Fruit fly (Drosophila melanogaster) Kc167 (cell line): ENCODE data around the gene CG6294.

Experiments used
- Myc ChIP-seq: fragments of >200 bp; optimal IDR thresholded peaks from 2 replicates; lab custom pipeline; 2017; ENCODE audit warnings: missing external identifiers
- psq ChIP-seq: fragments of >200 bp; optimal IDR thresholded peaks from 2 replicates; lab custom pipeline; 2017; ENCODE audit warnings: missing external identifiers

dm6 chrX:15490519-15490918 lies 28.0 kb downstream of the CG6294 start:
- TF ChIP-seq psq (lab: Kevin White, UChicago) (no peak), Myc (no peak)
